Fruit fly (Drosophila melanogaster): ENCODE data around the gene CrzR.

DNA sequence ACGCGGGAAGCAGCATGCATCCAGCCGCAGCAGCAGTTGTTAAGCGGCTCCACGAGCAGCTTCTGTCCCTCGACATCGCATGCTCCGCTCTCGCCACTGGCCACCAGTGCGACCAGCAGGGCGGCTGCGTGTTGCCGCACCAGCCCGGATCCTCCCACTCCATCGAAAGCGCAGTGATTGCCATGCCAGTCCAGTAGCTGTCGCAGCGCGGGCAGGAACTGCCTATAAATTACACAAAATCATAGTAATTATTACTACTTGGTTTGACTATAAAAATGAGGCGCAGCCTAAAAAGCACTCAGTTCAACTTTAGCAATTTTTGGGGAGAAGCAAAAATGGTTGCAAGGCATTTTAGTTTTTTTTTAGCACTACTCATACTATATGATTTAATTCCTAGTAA is 44.5 kb upstream of the CrzR start, which contains the start of gene Obp69a:
- no peak for TF ChIP-seq ttk (optimal IDR thresholded peaks at IDR 0.05)
- TF ChIP-seq h (optimal IDR thresholded peaks at IDR 0.05), result no peak
- no peak for TF ChIP-seq insv (optimal IDR thresholded peaks at IDR 0.05)

Data from Kc167 (cell line).